Fruit fly (Drosophila melanogaster) whole organism, prepupa: ENCODE measurements around the gene dpp.
A peak's percentile ranks its signal among the peaks of the same experiment; 100 is the strongest.

Source experiments
- Blimp-1 ChIP-seq: fragments of 200-800 bp; sonication (Bioruptor generic); optimal IDR thresholded peaks from 3 replicates; lab custom pipeline; 2017; ENCODE audit warnings: missing biosample characterization, missing genetic modification characterization, mild to moderate bottlenecking, moderate library complexity, missing genetic modification reagents
- CG10631 ChIP-seq: fragments of 200-800 bp; sonication (Bioruptor generic); optimal IDR thresholded peaks from 2 replicates; lab custom pipeline; 2016; ENCODE audit warnings: missing biosample characterization, missing genetic modification characterization
- CG10669 ChIP-seq: fragments of 200-800 bp; sonication (Bioruptor generic); optimal IDR thresholded peaks from 3 replicates; lab custom pipeline; 2018; ENCODE audit warnings: missing biosample characterization, mild to moderate bottlenecking, missing genetic modification characterization, moderate library complexity
- CG11294 ChIP-seq: fragments of 200-800 bp; sonication (Bioruptor generic); IDR thresholded peaks from 2 replicates; pipeline ENCODE4 v1.3.6; 2022; ENCODE audit warnings: missing biosample characterization, missing genetic modification characterization
- CG11902 ChIP-seq: fragments of 200-800 bp; sonication (Bioruptor generic); optimal IDR thresholded peaks from 3 replicates; lab custom pipeline; 2016; ENCODE audit warnings: missing biosample characterization, missing genetic modification characterization
- CG15336 ChIP-seq: fragments of 200-800 bp; sonication (Bioruptor generic); IDR thresholded peaks from 2 replicates; pipeline ENCODE4 v1.3.6; 2022; ENCODE audit warnings: missing biosample characterization, missing genetic modification characterization
- CG1621 ChIP-seq: fragments of 200-800 bp; sonication (Bioruptor generic); optimal IDR thresholded peaks from 3 replicates; lab custom pipeline; 2018; ENCODE audit warnings: missing biosample characterization, mild to moderate bottlenecking, missing genetic modification characterization
- CG16779 ChIP-seq: fragments of 200-800 bp; sonication (Bioruptor generic); optimal IDR thresholded peaks from 3 replicates; lab custom pipeline; 2017; ENCODE audit warnings: missing biosample characterization, mild to moderate bottlenecking, missing genetic modification characterization
- CG3032 ChIP-seq: fragments of 200-800 bp; optimal IDR thresholded peaks from 2 replicates; lab custom pipeline; 2019; ENCODE audit warnings: missing biosample characterization, mild to moderate bottlenecking, missing genetic modification characterization, moderate library complexity
- CG31627 ChIP-seq: fragments of 200-800 bp; sonication (Bioruptor generic); optimal IDR thresholded peaks from 3 replicates; lab custom pipeline; 2016; ENCODE audit warnings: missing biosample characterization, missing genetic modification characterization
- CG32006 ChIP-seq: fragments of 200-800 bp; sonication (Bioruptor generic); optimal IDR thresholded peaks from 3 replicates; lab custom pipeline; 2017; ENCODE audit warnings: missing biosample characterization, mild to moderate bottlenecking, missing genetic modification characterization
- CG4318 ChIP-seq: fragments of 200-800 bp; sonication (Bioruptor generic); optimal IDR thresholded peaks from 3 replicates; lab custom pipeline; 2017; ENCODE audit warnings: missing biosample characterization, mild to moderate bottlenecking, missing genetic modification characterization
- CG6163 ChIP-seq: fragments of 200-800 bp; sonication (Bioruptor generic); IDR thresholded peaks from 3 replicates; pipeline ENCODE4 v1.3.6; 2022; ENCODE audit warnings: missing biosample characterization, missing genetic modification characterization
- CG6276 ChIP-seq: fragments of 200-800 bp; sonication (Bioruptor generic); optimal IDR thresholded peaks from 2 replicates; lab custom pipeline; 2017; ENCODE audit warnings: missing biosample characterization, mild to moderate bottlenecking, missing genetic modification characterization
- CG6792 ChIP-seq: fragments of 200-800 bp; sonication (Bioruptor generic); optimal IDR thresholded peaks from 3 replicates; lab custom pipeline; 2016; ENCODE audit warnings: missing biosample characterization, missing genetic modification characterization
- CG6808 ChIP-seq: fragments of 200-800 bp; sonication (Bioruptor generic); optimal IDR thresholded peaks from 3 replicates; lab custom pipeline; 2017; ENCODE audit warnings: missing biosample characterization, missing genetic modification characterization, mild to moderate bottlenecking, moderate library complexity, missing genetic modification reagents
- CG6854 ChIP-seq: fragments of 200-800 bp; sonication (Bioruptor generic); optimal IDR thresholded peaks from 2 replicates; lab custom pipeline; 2017; ENCODE audit warnings: missing biosample characterization, mild to moderate bottlenecking, missing genetic modification characterization
- CG8319 ChIP-seq: fragments of 200-800 bp; sonication (Bioruptor generic); optimal IDR thresholded peaks from 3 replicates; lab custom pipeline; 2016; ENCODE audit warnings: missing biosample characterization, missing genetic modification characterization
- CG8632 ChIP-seq: fragments of 200-800 bp; sonication (Bioruptor generic); optimal IDR thresholded peaks from 3 replicates; lab custom pipeline; 2016; ENCODE audit warnings: missing biosample characterization, missing genetic modification characterization
- CG9139 ChIP-seq: fragments of 200-800 bp; sonication (Bioruptor generic); optimal IDR thresholded peaks from 3 replicates; lab custom pipeline; 2017; ENCODE audit warnings: missing biosample characterization, mild to moderate bottlenecking, missing genetic modification characterization
- Eip75B ChIP-seq: fragments of 200-800 bp; sonication (Bioruptor generic); optimal IDR thresholded peaks from 3 replicates; lab custom pipeline; 2016; ENCODE audit warnings: missing biosample characterization, missing genetic modification characterization
- Eip78C ChIP-seq: fragments of 200-800 bp; sonication (Bioruptor generic); peaks from one replicate; lab custom pipeline; 2016; ENCODE audit warnings: missing biosample characterization, missing genetic modification characterization
- Ets96B ChIP-seq: fragments of 200-800 bp; optimal IDR thresholded peaks from 2 replicates; lab custom pipeline; 2019; ENCODE audit warnings: missing biosample characterization, mild to moderate bottlenecking, missing genetic modification characterization, moderate library complexity
- Gug ChIP-seq: fragments of 200-800 bp; sonication (Bioruptor generic); IDR thresholded peaks from 2 replicates; pipeline ENCODE4 v1.3.6; 2022; ENCODE audit warnings: missing biosample characterization, missing genetic modification characterization
- Hr38 ChIP-seq: sonication (Bioruptor generic); optimal IDR thresholded peaks from 2 replicates; lab custom pipeline; 2016; ENCODE audit warnings: missing biosample characterization, missing genetic modification characterization
- Hr4 ChIP-seq: fragments of 200-800 bp; sonication (Bioruptor generic); optimal IDR thresholded peaks from 3 replicates; lab custom pipeline; 2016; ENCODE audit warnings: missing biosample characterization, missing genetic modification characterization
- Lpt ChIP-seq: fragments of 200-800 bp; sonication (Bioruptor generic); optimal IDR thresholded peaks from 3 replicates; lab custom pipeline; 2016; ENCODE audit warnings: missing biosample characterization, missing genetic modification characterization
- Met ChIP-seq: fragments of 200-800 bp; sonication (Bioruptor generic); optimal IDR thresholded peaks from 3 replicates; lab custom pipeline; 2016; ENCODE audit warnings: missing biosample characterization, missing genetic modification characterization
- OdsH ChIP-seq: fragments of 200-800 bp; sonication (Bioruptor generic); optimal IDR thresholded peaks from 3 replicates; lab custom pipeline; 2016; ENCODE audit warnings: missing biosample characterization, missing genetic modification characterization
- Smox ChIP-seq: fragments of 200-800 bp; sonication (Bioruptor generic); optimal IDR thresholded peaks from 3 replicates; lab custom pipeline; 2016; ENCODE audit warnings: missing biosample characterization, missing genetic modification characterization
- Sox102F ChIP-seq: fragments of 200-800 bp; sonication (Bioruptor generic); optimal IDR thresholded peaks from 2 replicates; lab custom pipeline; 2016; ENCODE audit warnings: missing biosample characterization, mild to moderate bottlenecking, missing genetic modification characterization
- Sox14 ChIP-seq: fragments of 200-800 bp; sonication (Bioruptor generic); optimal IDR thresholded peaks from 3 replicates; lab custom pipeline; 2016; ENCODE audit warnings: missing biosample characterization, missing genetic modification characterization
- Sox15 ChIP-seq: fragments of 200-800 bp; sonication (Bioruptor generic); optimal IDR thresholded peaks from 3 replicates; lab custom pipeline; 2016; ENCODE audit warnings: missing biosample characterization, missing genetic modification characterization
- achi ChIP-seq: fragments of 200-800 bp; sonication (Bioruptor generic); optimal IDR thresholded peaks from 3 replicates; lab custom pipeline; 2016; ENCODE audit warnings: missing biosample characterization, missing genetic modification characterization
- acj6 ChIP-seq: fragments of 200-800 bp; sonication (Bioruptor generic); optimal IDR thresholded peaks from 3 replicates; lab custom pipeline; 2016; ENCODE audit warnings: missing biosample characterization, missing genetic modification characterization
- cyc ChIP-seq: fragments of 200-800 bp; sonication (Bioruptor generic); optimal IDR thresholded peaks from 3 replicates; lab custom pipeline; 2016; ENCODE audit warnings: missing biosample characterization, missing genetic modification characterization
- dsx ChIP-seq: fragments of 200-800 bp; optimal IDR thresholded peaks from 3 replicates; lab custom pipeline; 2019; ENCODE audit warnings: missing biosample characterization, mild to moderate bottlenecking, missing genetic modification characterization, moderate library complexity; ENCODE audit not compliant: poor library complexity, severe bottlenecking
- eg ChIP-seq: fragments of 200-800 bp; sonication (Bioruptor generic); IDR thresholded peaks from 3 replicates; pipeline ENCODE4 v1.3.6; 2022; ENCODE audit warnings: missing biosample characterization, missing genetic modification characterization
- esn ChIP-seq: fragments of 200-800 bp; sonication (Bioruptor generic); optimal IDR thresholded peaks from 2 replicates; lab custom pipeline; 2016; ENCODE audit warnings: missing biosample characterization, mild to moderate bottlenecking, missing genetic modification characterization, moderate library complexity
- fd59A ChIP-seq: fragments of 200-800 bp; sonication (Bioruptor generic); optimal IDR thresholded peaks from 2 replicates; lab custom pipeline; 2017; ENCODE audit warnings: missing biosample characterization, mild to moderate bottlenecking, missing genetic modification characterization, missing genetic modification reagents
- lz ChIP-seq: fragments of 200-800 bp; sonication (Bioruptor generic); optimal IDR thresholded peaks from 3 replicates; lab custom pipeline; 2016; ENCODE audit warnings: missing biosample characterization, missing genetic modification characterization
- net ChIP-seq: fragments of 200-800 bp; sonication (Bioruptor generic); optimal IDR thresholded peaks from 3 replicates; lab custom pipeline; 2016; ENCODE audit warnings: missing biosample characterization, missing genetic modification characterization
- pdm3 ChIP-seq: fragments of 200-800 bp; sonication (Bioruptor generic); optimal IDR thresholded peaks from 3 replicates; lab custom pipeline; 2016; ENCODE audit warnings: missing biosample characterization, missing genetic modification characterization
- salr ChIP-seq, 2 experiments: fragments of 200-800 bp; sonication (Bioruptor generic); optimal IDR thresholded peaks; 3 replicates each; lab custom pipeline; 2016 to 2018; ENCODE audit warnings: missing biosample characterization in 2 of 2, missing genetic modification characterization in 2 of 2, mild to moderate bottlenecking in 1 of 2
- spab ChIP-seq: fragments of 200-800 bp; sonication (Bioruptor generic); optimal IDR thresholded peaks from 2 replicates; lab custom pipeline; 2017; ENCODE audit warnings: missing biosample characterization, mild to moderate bottlenecking, missing genetic modification characterization, missing genetic modification reagents
- ss ChIP-seq, 2 experiments: fragments of 200-800 bp; sonication (Bioruptor generic); optimal IDR thresholded peaks; 2 replicates in 1 of 2; 3 replicates in 1 of 2; lab custom pipeline; 2017 to 2018; ENCODE audit warnings: mild to moderate bottlenecking in 2 of 2, missing biosample characterization in 2 of 2, missing genetic modification characterization in 2 of 2, moderate library complexity in 1 of 2
- svp ChIP-seq: fragments of 200-800 bp; sonication (Bioruptor generic); peaks from one replicate; lab custom pipeline; 2016; ENCODE audit warnings: missing biosample characterization, missing genetic modification characterization
- topi ChIP-seq: fragments of 200-800 bp; sonication (Bioruptor generic); optimal IDR thresholded peaks from 3 replicates; lab custom pipeline; 2016; ENCODE audit warnings: missing biosample characterization, missing genetic modification characterization

dpp gene

DNA sequence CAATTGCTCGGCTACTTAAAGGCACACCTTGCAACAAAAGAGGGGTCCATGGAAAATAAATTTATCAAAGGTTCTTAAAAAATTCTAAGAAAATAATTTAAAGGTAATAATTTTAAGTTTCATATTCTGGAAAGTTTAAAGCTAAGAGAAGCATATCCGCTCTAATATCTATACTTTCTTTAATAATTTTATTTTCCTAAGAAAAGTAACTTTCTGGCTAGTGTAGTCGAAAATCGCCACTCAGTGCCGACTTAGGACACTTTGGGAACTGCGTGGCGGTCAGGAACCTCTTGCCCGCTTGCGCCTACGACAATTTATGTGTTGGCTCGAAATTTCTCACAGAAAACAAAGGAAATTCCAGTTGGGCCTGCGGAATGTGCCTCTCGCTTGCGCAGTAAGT, 38.2 kb downstream of the dpp start (continued):
- TF ChIP-seq CG4318 (GFP tag; lab: Kevin White, UChicago) = no peak
- no peak for TF ChIP-seq net (GFP tag; lab: Kevin White, UChicago)
- TF ChIP-seq svp = peak; percentile 62
- TF ChIP-seq lz (GFP tag; lab: Kevin White, UChicago) = no peak
- TF ChIP-seq topi (GFP tag; lab: Kevin White, UChicago) = no peak
- no peak for TF ChIP-seq ss (GFP tag; optimal IDR thresholded peaks at IDR 0.05; lab: Kevin White, UChicago)
- no peak for TF ChIP-seq Hr38
- TF ChIP-seq CG32006 (GFP tag; lab: Kevin White, UChicago) = no peak
- TF ChIP-seq Blimp-1 = no peak

dm6 chr2L:2467722-2468372, 39.7 kb downstream of the dpp start:
- TF ChIP-seq Blimp-1 = no peak
- TF ChIP-seq spab (GFP tag; lab: Kevin White, UChicago) = no peak
- peak; percentile 37 for TF ChIP-seq svp
- no peak for TF ChIP-seq OdsH (GFP tag; lab: Kevin White, UChicago)
- TF ChIP-seq eg (GFP tag; lab: Robert Waterston, UW) = 0 out of 3 replicates have a peak, but pooled peaks have one; percentile 21
- no peak for TF ChIP-seq CG10669 (GFP tag; lab: Kevin White, UChicago)
- TF ChIP-seq CG3032 = no peak
- TF ChIP-seq cyc = no peak
- TF ChIP-seq CG8319 (GFP tag; lab: Kevin White, UChicago) = no peak
- no peak for TF ChIP-seq CG4318 (GFP tag; lab: Kevin White, UChicago)
- no peak for TF ChIP-seq CG1621 (tag; lab: Kevin White, UChicago)
- no peak for TF ChIP-seq Sox14
- no peak for TF ChIP-seq fd59A (GFP tag; lab: Kevin White, UChicago)
- TF ChIP-seq achi (GFP tag; lab: Kevin White, UChicago) = no peak
- TF ChIP-seq topi (GFP tag; lab: Kevin White, UChicago) = no peak
- peak; percentile 50 for TF ChIP-seq CG15336 (GFP tag; lab: Robert Waterston, UW)
- no peak for TF ChIP-seq CG6276 (GFP tag; lab: Kevin White, UChicago)
- TF ChIP-seq Hr4 (GFP tag; lab: Kevin White, UChicago) = no peak
- TF ChIP-seq acj6 = no peak
- peak; percentile 4 for TF ChIP-seq Met (GFP tag; lab: Kevin White, UChicago)
- no peak for TF ChIP-seq Smox
- no peak for TF ChIP-seq CG9139 (GFP tag; lab: Kevin White, UChicago)
- no peak for TF ChIP-seq CG11294 (GFP tag; lab: Robert Waterston, UW)
- TF ChIP-seq salr (GFP tag; optimal IDR thresholded peaks at IDR 0.05; lab: Kevin White, UChicago) = no peak
- TF ChIP-seq CG8632 (GFP tag; lab: Kevin White, UChicago) = no peak
- TF ChIP-seq Hr38 = no peak
- no peak for TF ChIP-seq CG16779 (tag; lab: Kevin White, UChicago)
- TF ChIP-seq CG6854 (GFP tag; lab: Kevin White, UChicago) = no peak
- no peak for TF ChIP-seq Eip78C (GFP tag; lab: Kevin White, UChicago)
- no peak for TF ChIP-seq Gug (GFP tag; lab: Robert Waterston, UW)
- no peak for TF ChIP-seq dsx
- TF ChIP-seq CG6808 = no peak
- TF ChIP-seq CG10631 (GFP tag; lab: Kevin White, UChicago) = peak; percentile 9
- TF ChIP-seq ss (GFP tag; optimal IDR thresholded peaks at IDR 0.05; lab: Kevin White, UChicago) = no peak
- no peak for TF ChIP-seq lz (GFP tag; lab: Kevin White, UChicago)
- no peak for TF ChIP-seq Sox102F (GFP tag; lab: Kevin White, UChicago)
- TF ChIP-seq Ets96B = no peak
- TF ChIP-seq Lpt (GFP tag; lab: Kevin White, UChicago) = no peak
- no peak for TF ChIP-seq CG11902 (GFP tag; lab: Kevin White, UChicago)
- no peak for TF ChIP-seq pdm3 (GFP tag; lab: Kevin White, UChicago)
- TF ChIP-seq esn (GFP tag; lab: Kevin White, UChicago) = no peak
- TF ChIP-seq CG32006 (GFP tag; lab: Kevin White, UChicago) = peak; percentile 28
- no peak for TF ChIP-seq Eip75B (GFP tag; lab: Kevin White, UChicago)
- TF ChIP-seq CG6792 = no peak
- no peak for TF ChIP-seq Sox15
- no peak for TF ChIP-seq CG31627 (GFP tag; lab: Kevin White, UChicago)
- peak; percentile 46; the same call in 1 of the 3 replicates for TF ChIP-seq CG6163 (GFP tag; lab: Robert Waterston, UW)
